Worm (Caenorhabditis elegans): ENCODE data around the gene npp-3.

npp-3 gene

ce11 chrII:11868234-11868633, 6.4 kb downstream of the npp-3 start, which contains the start of gene col-84:
TSS of gene col-84 (plus strand) at chrII:11868534.
- TF ChIP-seq ceh-13 (GFP tag; optimal IDR thresholded peaks at IDR 0.05), result no peak
- no peak for TF ChIP-seq ama-1 (optimal IDR thresholded peaks at IDR 0.05)
- TF ChIP-seq ceh-36 (tag; optimal IDR thresholded peaks at IDR 0.05), result no peak
- no peak for TF ChIP-seq tbx-37 (GFP tag; conservative IDR thresholded peaks at IDR 0.05)
- no peak for TF ChIP-seq hmbx-1 (tag; optimal IDR thresholded peaks at IDR 0.05)
- TF ChIP-seq sea-1 (GFP tag; conservative IDR thresholded peaks at IDR 0.05), result no peak
- TF ChIP-seq ets-7 (tag; optimal IDR thresholded peaks at IDR 0.05), result no peak
- no peak for TF ChIP-seq flt-1 (GFP tag; IDR thresholded peaks at IDR 0.05)
- TF ChIP-seq aly-1 (tag; optimal IDR thresholded peaks at IDR 0.05), result no peak
- no peak for TF ChIP-seq B0310.2 (tag; optimal IDR thresholded peaks at IDR 0.05)
- no peak for TF ChIP-seq scrt-1 (GFP tag; IDR thresholded peaks at IDR 0.05)
- TF ChIP-seq hmg-4 (GFP tag; optimal IDR thresholded peaks at IDR 0.05), result no peak
- no peak for TF ChIP-seq tra-4 (tag; optimal IDR thresholded peaks at IDR 0.05)

DNA sequence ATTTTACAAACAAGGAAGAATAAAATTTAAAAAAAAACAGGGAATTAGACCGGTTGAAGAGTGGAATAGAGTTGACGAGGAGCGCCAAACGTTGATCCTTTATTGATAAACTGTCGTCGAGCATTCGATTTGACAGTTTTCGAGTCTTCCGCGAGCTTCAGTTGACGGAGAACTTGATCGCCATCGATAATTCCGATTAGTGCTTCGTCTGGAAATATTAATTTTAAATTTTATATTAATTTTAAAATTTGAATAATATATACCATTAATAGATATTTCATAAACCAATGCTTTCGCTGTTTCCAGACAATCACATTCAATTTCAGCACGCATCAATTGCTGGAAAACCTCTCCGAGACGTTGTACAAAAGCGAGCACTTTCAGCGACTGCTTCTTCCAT, 8.9 kb downstream of the npp-3 start, which contains the start of gene K12D12.4:
Gene K12D12.4, minus strand, starts transcription at position 101 of the 400 bp plus-strand sequence.
- TF ChIP-seq ceh-13 (GFP tag; optimal IDR thresholded peaks at IDR 0.05) (no peak), tra-4 (tag; optimal IDR thresholded peaks at IDR 0.05) (no peak), ceh-36 (tag; optimal IDR thresholded peaks at IDR 0.05) (no peak), ets-7 (tag; optimal IDR thresholded peaks at IDR 0.05) (no peak), F13C5.2 (tag; optimal IDR thresholded peaks at IDR 0.05) (no peak), tbx-11 (GFP tag; IDR thresholded peaks at IDR 0.05) (no peak), hmg-4 (GFP tag; optimal IDR thresholded peaks at IDR 0.05) (no peak), flt-1 (GFP tag; IDR thresholded peaks at IDR 0.05) (no peak), pes-1 (GFP tag; IDR thresholded peaks at IDR 0.05) (no peak), B0310.2 (tag; optimal IDR thresholded peaks at IDR 0.05) (no peak)

DNA sequence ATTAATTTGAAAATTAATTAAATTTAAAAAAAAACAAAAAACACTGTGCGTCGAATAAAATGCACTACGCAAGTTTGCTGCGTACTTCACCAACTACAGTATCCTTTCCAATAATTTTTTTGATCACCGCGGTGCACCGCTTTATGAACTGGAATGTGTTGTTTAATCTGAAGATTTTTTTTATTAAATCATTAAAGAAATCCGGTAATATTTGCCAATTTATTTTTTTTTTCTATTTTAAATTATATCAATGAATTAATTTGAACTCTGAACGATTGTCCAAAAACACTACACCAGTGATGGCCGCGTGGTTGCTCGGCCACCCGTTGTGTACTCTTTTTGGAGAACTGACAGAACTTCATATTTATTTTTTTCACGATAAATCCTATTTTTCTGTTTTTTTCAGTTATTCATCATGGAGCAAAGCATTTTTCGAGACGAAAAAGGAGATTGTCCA, 13.9 kb downstream of the npp-3 start, which contains the start of gene K12D12.5:
Gene K12D12.5, plus strand, starts transcription at position 407 of the 457 bp plus-strand sequence.
- TF ChIP-seq scrt-1 (GFP tag; IDR thresholded peaks at IDR 0.05) (no peak), sea-1 (GFP tag; conservative IDR thresholded peaks at IDR 0.05) (no peak), F13C5.2 (tag; optimal IDR thresholded peaks at IDR 0.05) (no peak), pes-1 (GFP tag; IDR thresholded peaks at IDR 0.05) (no peak), hnd-1 (tag; optimal IDR thresholded peaks at IDR 0.05) (no peak), tbx-11 (GFP tag; IDR thresholded peaks at IDR 0.05) (no peak), ama-1 (optimal IDR thresholded peaks at IDR 0.05) (no peak), hmbx-1 (tag; optimal IDR thresholded peaks at IDR 0.05) (no peak), ets-7 (tag; optimal IDR thresholded peaks at IDR 0.05) (no peak), tbx-37 (GFP tag; conservative IDR thresholded peaks at IDR 0.05) (no peak), flt-1 (GFP tag; IDR thresholded peaks at IDR 0.05) (no peak), ceh-36 (tag; optimal IDR thresholded peaks at IDR 0.05) (no peak), aly-1 (tag; optimal IDR thresholded peaks at IDR 0.05) (no peak)

ce11 chrII:11859833-11860232, 14.8 kb downstream of the npp-3 start:
- TF ChIP-seq tbx-11 (GFP tag; IDR thresholded peaks at IDR 0.05) (no peak), flt-1 (GFP tag; IDR thresholded peaks at IDR 0.05) (no peak), tbx-37 (GFP tag; conservative IDR thresholded peaks at IDR 0.05) (no peak), pes-1 (GFP tag; IDR thresholded peaks at IDR 0.05) (no peak), aly-1 (tag; optimal IDR thresholded peaks at IDR 0.05) (no peak), ceh-36 (tag; optimal IDR thresholded peaks at IDR 0.05) (no peak), tra-4 (tag; optimal IDR thresholded peaks at IDR 0.05) (no peak), sea-1 (GFP tag; conservative IDR thresholded peaks at IDR 0.05) (no peak), hnd-1 (tag; optimal IDR thresholded peaks at IDR 0.05) (no peak), ets-7 (tag; optimal IDR thresholded peaks at IDR 0.05) (no peak), hmbx-1 (tag; optimal IDR thresholded peaks at IDR 0.05) (no peak), hmg-4 (GFP tag; optimal IDR thresholded peaks at IDR 0.05) (no peak), ama-1 (optimal IDR thresholded peaks at IDR 0.05) (no peak), ceh-13 (GFP tag; optimal IDR thresholded peaks at IDR 0.05) (no peak)

DNA sequence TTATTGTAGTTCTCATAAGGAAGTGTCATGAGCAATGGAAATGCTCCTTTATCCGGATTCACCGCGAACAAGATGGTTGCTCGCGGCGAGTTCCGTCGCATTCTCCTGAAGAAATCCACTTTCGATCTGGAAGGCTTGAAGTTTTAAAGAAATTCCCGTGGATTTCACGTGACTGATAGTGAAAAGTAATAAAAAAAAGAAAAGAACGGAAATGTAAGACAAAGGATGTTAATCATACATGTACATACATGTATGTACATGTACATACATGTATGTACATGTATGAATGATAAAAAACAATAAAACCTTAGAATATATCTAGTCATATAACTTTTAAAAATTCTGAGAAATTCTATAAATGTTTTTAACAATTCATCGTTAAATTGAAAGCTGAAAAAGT, 18.2 kb downstream of the npp-3 start, which contains the start of gene clh-1:
Gene clh-1, minus strand, starts transcription at position 101 of the 400 bp plus-strand sequence.
- TF ChIP-seq hmbx-1 (tag; optimal IDR thresholded peaks at IDR 0.05) (no peak), scrt-1 (GFP tag; IDR thresholded peaks at IDR 0.05) (no peak), hnd-1 (tag; optimal IDR thresholded peaks at IDR 0.05) (no peak), sea-1 (GFP tag; conservative IDR thresholded peaks at IDR 0.05) (no peak), ama-1 (optimal IDR thresholded peaks at IDR 0.05) (no peak), pes-1 (GFP tag; IDR thresholded peaks at IDR 0.05) (no peak), ceh-13 (GFP tag; optimal IDR thresholded peaks at IDR 0.05) (no peak), ets-7 (tag; optimal IDR thresholded peaks at IDR 0.05) (no peak), F13C5.2 (tag; optimal IDR thresholded peaks at IDR 0.05) (no peak), flt-1 (GFP tag; IDR thresholded peaks at IDR 0.05) (no peak), B0310.2 (tag; optimal IDR thresholded peaks at IDR 0.05) (no peak), tbx-11 (GFP tag; IDR thresholded peaks at IDR 0.05) (no peak), ceh-36 (tag; optimal IDR thresholded peaks at IDR 0.05) (no peak), aly-1 (tag; optimal IDR thresholded peaks at IDR 0.05) (no peak), tra-4 (tag; optimal IDR thresholded peaks at IDR 0.05) (no peak), tbx-37 (GFP tag; conservative IDR thresholded peaks at IDR 0.05) (no peak)

ce11 chrII:11854749-11855148, 19.8 kb downstream of the npp-3 start:
- TF ChIP-seq ets-7 (tag; optimal IDR thresholded peaks at IDR 0.05) (no peak), pes-1 (GFP tag; IDR thresholded peaks at IDR 0.05) (no peak), flt-1 (GFP tag; IDR thresholded peaks at IDR 0.05) (no peak), tbx-11 (GFP tag; IDR thresholded peaks at IDR 0.05) (no peak), ceh-36 (tag; optimal IDR thresholded peaks at IDR 0.05) (no peak), hnd-1 (tag; optimal IDR thresholded peaks at IDR 0.05) (no peak), hmg-4 (GFP tag; optimal IDR thresholded peaks at IDR 0.05) (no peak), aly-1 (tag; optimal IDR thresholded peaks at IDR 0.05) (no peak), sea-1 (GFP tag; conservative IDR thresholded peaks at IDR 0.05) (no peak), ama-1 (optimal IDR thresholded peaks at IDR 0.05) (no peak), F13C5.2 (tag; optimal IDR thresholded peaks at IDR 0.05) (no peak), B0310.2 (tag; optimal IDR thresholded peaks at IDR 0.05) (no peak), tbx-37 (GFP tag; conservative IDR thresholded peaks at IDR 0.05) (no peak), ceh-13 (GFP tag; optimal IDR thresholded peaks at IDR 0.05) (no peak), hmbx-1 (tag; optimal IDR thresholded peaks at IDR 0.05) (no peak), scrt-1 (GFP tag; IDR thresholded peaks at IDR 0.05) (no peak)

DNA sequence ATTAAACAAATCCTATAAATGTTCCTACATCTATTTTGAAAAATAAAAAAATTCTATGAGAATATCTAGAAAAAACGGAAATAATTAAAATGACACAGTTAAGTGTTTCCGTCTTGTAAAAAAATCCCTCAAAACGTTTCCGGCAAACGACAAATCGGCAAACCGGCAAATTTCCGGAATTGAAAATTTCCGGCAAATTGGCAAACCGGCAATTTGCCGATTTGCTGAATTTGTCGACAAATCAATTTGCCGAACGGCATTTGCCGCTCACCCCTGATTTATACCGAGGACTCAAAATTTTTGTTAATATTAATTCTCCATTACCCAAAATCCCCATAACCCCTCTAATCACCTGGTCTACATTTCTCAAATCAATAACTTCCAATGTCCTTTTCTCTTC, 21.5 kb downstream of the npp-3 start:
- TF ChIP-seq ama-1 (optimal IDR thresholded peaks at IDR 0.05) (no peak), tbx-11 (GFP tag; IDR thresholded peaks at IDR 0.05) (no peak), flt-1 (GFP tag; IDR thresholded peaks at IDR 0.05) (no peak), F13C5.2 (tag; optimal IDR thresholded peaks at IDR 0.05) (no peak), ceh-36 (tag; optimal IDR thresholded peaks at IDR 0.05) (no peak), scrt-1 (GFP tag; IDR thresholded peaks at IDR 0.05) (no peak), sea-1 (GFP tag; conservative IDR thresholded peaks at IDR 0.05) (no peak), hmg-4 (GFP tag; optimal IDR thresholded peaks at IDR 0.05) (no peak), hnd-1 (tag; optimal IDR thresholded peaks at IDR 0.05) (no peak), tbx-37 (GFP tag; conservative IDR thresholded peaks at IDR 0.05) (no peak)
